Worm (Caenorhabditis elegans): ENCODE results near the gene fmo-1.

- no peak for TF ChIP-seq lsy-2 (tag; optimal IDR thresholded peaks at IDR 0.05)
- TF ChIP-seq ama-1 (optimal IDR thresholded peaks at IDR 0.05) = no peak
- no peak for TF ChIP-seq mdl-1 (tag; optimal IDR thresholded peaks at IDR 0.05)
- TF ChIP-seq unc-62 (GFP tag; optimal IDR thresholded peaks at IDR 0.05) = no peak
- TF ChIP-seq lin-35 (GFP tag; optimal IDR thresholded peaks at IDR 0.05) = no peak
- no peak for TF ChIP-seq blmp-1 (tag; optimal IDR thresholded peaks at IDR 0.05)
- no peak for TF ChIP-seq pqm-1 (tag; optimal IDR thresholded peaks at IDR 0.05)
- TF ChIP-seq alr-1 (tag; optimal IDR thresholded peaks at IDR 0.05; ENCODE audit: borderline replicate concordance) = no peak
- no peak for TF ChIP-seq fos-1 (tag; optimal IDR thresholded peaks at IDR 0.05)
- no peak for TF ChIP-seq egl-27 (tag; optimal IDR thresholded peaks at IDR 0.05)
- TF ChIP-seq ceh-63 (GFP tag; optimal IDR thresholded peaks at IDR 0.05) = no peak
- no peak for TF ChIP-seq nhr-11 (tag; optimal IDR thresholded peaks at IDR 0.05)
- no peak for TF ChIP-seq skn-1 (tag; optimal IDR thresholded peaks at IDR 0.05)
Measured at ce11 chrIV:10688972-10689567, 27.4 kb downstream of the fmo-1 start, which contains the start of gene R102.3.

All from whole organism, L1 larva.